Worm (Caenorhabditis elegans) whole organism, late embryonic: ENCODE measurements around the gene ddl-3.

Source experiments
- C08G9.2 ChIP-seq: sonication (generic microtip); optimal IDR thresholded peaks from 2 replicates; lab custom pipeline; 2016; ENCODE audit warnings: mild to moderate bottlenecking, missing genetic modification characterization, moderate library complexity, missing compliant biosample characterization
- F13H6.1 ChIP-seq: sonication (generic microtip); optimal IDR thresholded peaks from 2 replicates; lab custom pipeline; 2016; ENCODE audit warnings: missing genetic modification characterization, missing compliant biosample characterization
- K02D7.2 ChIP-seq: sonication (generic microtip); optimal IDR thresholded peaks from 2 replicates; lab custom pipeline; 2017; ENCODE audit warnings: mild to moderate bottlenecking, missing genetic modification characterization, missing compliant biosample characterization
- K09A11.1 ChIP-seq: sonication (generic microtip); optimal IDR thresholded peaks from 2 replicates; lab custom pipeline; 2017; ENCODE audit warnings: antibody characterized with exemption, mild to moderate bottlenecking, missing genetic modification characterization, missing compliant biosample characterization; ENCODE audit not compliant: insufficient read depth
- T23F11.4 ChIP-seq: fragments of 200-800 bp; sonication (Bioruptor generic); optimal IDR thresholded peaks from 2 replicates; lab custom pipeline; 2018; ENCODE audit warnings: mild to moderate bottlenecking, missing genetic modification characterization, missing compliant biosample characterization
- Y22D7AL.16 ChIP-seq: sonication (generic microtip); optimal IDR thresholded peaks from 2 replicates; lab custom pipeline; 2016; ENCODE audit warnings: missing genetic modification characterization, missing compliant biosample characterization
- ahr-1 ChIP-seq: sonication (generic microtip); optimal IDR thresholded peaks from 2 replicates; lab custom pipeline; 2016; ENCODE audit warnings: missing genetic modification characterization, missing compliant biosample characterization
- ceh-14 ChIP-seq: sonication (generic microtip); optimal IDR thresholded peaks from 2 replicates; lab custom pipeline; 2016; ENCODE audit warnings: missing genotype, missing genetic modification characterization, missing compliant biosample characterization
- ceh-19 ChIP-seq: fragments of 200-800 bp; sonication (Bioruptor generic); optimal IDR thresholded peaks from 2 replicates; lab custom pipeline; 2018; ENCODE audit warnings: mild to moderate bottlenecking, missing genetic modification characterization, missing compliant biosample characterization
- ceh-2 ChIP-seq: sonication (generic microtip); optimal IDR thresholded peaks from 2 replicates; lab custom pipeline; 2016; ENCODE audit warnings: missing genotype, missing genetic modification characterization, missing compliant biosample characterization
- ceh-24 ChIP-seq: sonication (generic microtip); optimal IDR thresholded peaks from 2 replicates; lab custom pipeline; 2016; ENCODE audit warnings: mild to moderate bottlenecking, missing genetic modification characterization, missing compliant biosample characterization
- ceh-30 ChIP-seq: fragments of 150-350 bp; optimal IDR thresholded peaks from 2 replicates; lab custom pipeline; 2014; ENCODE audit warnings: missing biosample characterization, missing genetic modification characterization
- ceh-34 ChIP-seq: sonication (generic microtip); optimal IDR thresholded peaks from 2 replicates; lab custom pipeline; 2016; ENCODE audit warnings: mild to moderate bottlenecking, missing genetic modification characterization, missing compliant biosample characterization
- ceh-45 ChIP-seq: fragments of 200-800 bp; sonication (Bioruptor generic); IDR thresholded peaks from 2 replicates; pipeline ENCODE4 v1.3.6; 2022; ENCODE audit warnings: missing genetic modification reagents, missing genetic modification characterization, missing compliant biosample characterization
- ceh-48 ChIP-seq: sonication (generic microtip); optimal IDR thresholded peaks from 2 replicates; lab custom pipeline; 2016; ENCODE audit warnings: missing genetic modification characterization, inconsistent platforms, missing compliant biosample characterization
- ceh-9 ChIP-seq: sonication (generic microtip); optimal IDR thresholded peaks from 2 replicates; lab custom pipeline; 2016; ENCODE audit warnings: mild to moderate bottlenecking, missing genetic modification characterization, inconsistent platforms, missing compliant biosample characterization
- che-1 ChIP-seq: sonication (generic microtip); optimal IDR thresholded peaks from 2 replicates; lab custom pipeline; 2016; ENCODE audit warnings: mild to moderate bottlenecking, missing genetic modification characterization, missing compliant biosample characterization
- elt-2 ChIP-seq: sonication (generic microtip); optimal IDR thresholded peaks from 2 replicates; lab custom pipeline; 2016; ENCODE audit warnings: missing genetic modification reagents, missing genetic modification characterization, missing compliant biosample characterization
- elt-4 ChIP-seq: sonication (generic microtip); optimal IDR thresholded peaks from 2 replicates; lab custom pipeline; 2016; ENCODE audit warnings: missing genetic modification characterization, missing compliant biosample characterization
- eyg-1 ChIP-seq: sonication (generic microtip); optimal IDR thresholded peaks from 2 replicates; lab custom pipeline; 2016; ENCODE audit warnings: missing genotype, missing genetic modification characterization, missing compliant biosample characterization
- gmeb-2 ChIP-seq: sonication (generic microtip); optimal IDR thresholded peaks from 2 replicates; lab custom pipeline; 2016; ENCODE audit warnings: missing genetic modification characterization, inconsistent platforms, missing compliant biosample characterization
- hlh-13 ChIP-seq: fragments of 200-800 bp; sonication (Bioruptor generic); optimal IDR thresholded peaks from 2 replicates; lab custom pipeline; 2018; ENCODE audit warnings: mild to moderate bottlenecking, missing genetic modification characterization, missing compliant biosample characterization
- hlh-15 ChIP-seq: sonication (generic microtip); optimal IDR thresholded peaks from 2 replicates; lab custom pipeline; 2016; ENCODE audit warnings: missing genetic modification characterization, missing compliant biosample characterization
- hlh-6 ChIP-seq: sonication (generic microtip); optimal IDR thresholded peaks from 2 replicates; lab custom pipeline; 2016; ENCODE audit warnings: missing genotype, missing genetic modification characterization, missing compliant biosample characterization
- hlh-8 ChIP-seq: sonication (generic microtip); optimal IDR thresholded peaks from 2 replicates; lab custom pipeline; 2016; ENCODE audit warnings: missing genotype, missing genetic modification characterization, missing compliant biosample characterization
- lim-6 ChIP-seq: sonication (generic microtip); optimal IDR thresholded peaks from 2 replicates; lab custom pipeline; 2016; ENCODE audit warnings: missing genetic modification characterization, missing compliant biosample characterization
- lin-11 ChIP-seq: fragments of 200-800 bp; sonication (Bioruptor generic); optimal IDR thresholded peaks from 2 replicates; lab custom pipeline; 2018; ENCODE audit warnings: mild to moderate bottlenecking, missing genetic modification characterization, missing compliant biosample characterization
- mec-3 ChIP-seq: sonication (generic microtip); optimal IDR thresholded peaks from 2 replicates; lab custom pipeline; 2016; ENCODE audit warnings: borderline replicate concordance, missing genetic modification characterization, missing compliant biosample characterization
- nfya-1 ChIP-seq: sonication (generic microtip); optimal IDR thresholded peaks from 2 replicates; lab custom pipeline; 2017; ENCODE audit warnings: missing genetic modification characterization, mild to moderate bottlenecking, missing compliant biosample characterization, antibody characterized with exemption, moderate library complexity
- nhr-11 ChIP-seq: fragments of 150-350 bp; optimal IDR thresholded peaks from 2 replicates; lab custom pipeline; 2014; ENCODE audit warnings: missing biosample characterization, missing genetic modification characterization
- odd-2 ChIP-seq: sonication (generic microtip); optimal IDR thresholded peaks from 2 replicates; lab custom pipeline; 2017; ENCODE audit warnings: antibody characterized with exemption, mild to moderate bottlenecking, missing genetic modification characterization, missing compliant biosample characterization
- pat-9 ChIP-seq: fragments of 200-800 bp; sonication (Bioruptor generic); optimal IDR thresholded peaks from 2 replicates; lab custom pipeline; 2018; ENCODE audit warnings: mild to moderate bottlenecking, missing genetic modification characterization, moderate library complexity, missing compliant biosample characterization
- pax-1 ChIP-seq: fragments of 150-350 bp; optimal IDR thresholded peaks from 2 replicates; lab custom pipeline; 2014; ENCODE audit warnings: missing biosample characterization, missing genetic modification characterization
- pha-2 ChIP-seq: sonication (generic microtip); optimal IDR thresholded peaks from 2 replicates; lab custom pipeline; 2017; ENCODE audit warnings: mild to moderate bottlenecking, missing genetic modification characterization, missing compliant biosample characterization
- pha-4 ChIP-seq: fragments of 150-350 bp; optimal IDR thresholded peaks from 2 replicates; lab custom pipeline; 2018; ENCODE audit warnings: missing biosample characterization, missing genetic modification reagents, missing genetic modification characterization
- pqm-1 ChIP-seq: sonication (generic microtip); optimal IDR thresholded peaks from 2 replicates; lab custom pipeline; 2016; ENCODE audit warnings: missing genetic modification characterization, missing compliant biosample characterization
- pros-1 ChIP-seq: fragments of 150-350 bp; optimal IDR thresholded peaks from 2 replicates; lab custom pipeline; 2014; ENCODE audit warnings: missing biosample characterization, missing genetic modification reagents, missing genetic modification characterization
- sdc-2 ChIP-seq: sonication (generic microtip); optimal IDR thresholded peaks from 2 replicates; lab custom pipeline; 2016; ENCODE audit warnings: missing genotype, missing genetic modification characterization, missing compliant biosample characterization
- sox-2 ChIP-seq: fragments of 200-800 bp; sonication (Bioruptor generic); IDR thresholded peaks from 2 replicates; pipeline ENCODE4 v1.3.6; 2022; ENCODE audit warnings: missing genetic modification reagents, missing genetic modification characterization, missing compliant biosample characterization
- sox-4 ChIP-seq: sonication (generic microtip); optimal IDR thresholded peaks from 2 replicates; lab custom pipeline; 2017; ENCODE audit warnings: mild to moderate bottlenecking, missing genetic modification characterization, inconsistent platforms, missing compliant biosample characterization
- syd-9 ChIP-seq: sonication (generic microtip); optimal IDR thresholded peaks from 2 replicates; lab custom pipeline; 2016; ENCODE audit warnings: mild to moderate bottlenecking, missing genetic modification characterization, moderate library complexity, missing compliant biosample characterization
- tbx-2 ChIP-seq: sonication (generic microtip); optimal IDR thresholded peaks from 2 replicates; lab custom pipeline; 2016; ENCODE audit warnings: missing genetic modification characterization, missing compliant biosample characterization
- tbx-7 ChIP-seq: sonication (generic microtip); optimal IDR thresholded peaks from 2 replicates; lab custom pipeline; 2016; ENCODE audit warnings: missing genotype, missing genetic modification characterization, missing compliant biosample characterization
- ttx-3 ChIP-seq: sonication (generic microtip); optimal IDR thresholded peaks from 2 replicates; lab custom pipeline; 2016; ENCODE audit warnings: missing genetic modification reagents, missing genetic modification characterization, missing compliant biosample characterization
- unc-3 ChIP-seq, 2 experiments: fragments of 200-800 bp in 1 of 2; sonication (Bioruptor generic) in 1 of 2; sonication (generic microtip) in 1 of 2; conservative IDR thresholded peaks in 1 of 2; optimal IDR thresholded peaks in 1 of 2; 2 replicates each; pipeline versions ENCODE4 v1.3.6 to Lab custom; 2016 to 2022; ENCODE audit warnings: missing compliant biosample characterization in 2 of 2, missing genetic modification characterization in 2 of 2, missing genetic modification reagents in 1 of 2
- unc-55 ChIP-seq: sonication (generic microtip); optimal IDR thresholded peaks from 2 replicates; lab custom pipeline; 2017; ENCODE audit warnings: missing biosample characterization, missing genetic modification reagents, missing genetic modification characterization
- zip-5 ChIP-seq: sonication (generic microtip); optimal IDR thresholded peaks from 2 replicates; lab custom pipeline; 2016; ENCODE audit warnings: missing genetic modification characterization, missing compliant biosample characterization
- ztf-16 ChIP-seq: sonication (generic microtip); optimal IDR thresholded peaks from 2 replicates; lab custom pipeline; 2017; ENCODE audit warnings: missing genetic modification characterization, missing compliant biosample characterization

ddl-3 gene

DNA sequence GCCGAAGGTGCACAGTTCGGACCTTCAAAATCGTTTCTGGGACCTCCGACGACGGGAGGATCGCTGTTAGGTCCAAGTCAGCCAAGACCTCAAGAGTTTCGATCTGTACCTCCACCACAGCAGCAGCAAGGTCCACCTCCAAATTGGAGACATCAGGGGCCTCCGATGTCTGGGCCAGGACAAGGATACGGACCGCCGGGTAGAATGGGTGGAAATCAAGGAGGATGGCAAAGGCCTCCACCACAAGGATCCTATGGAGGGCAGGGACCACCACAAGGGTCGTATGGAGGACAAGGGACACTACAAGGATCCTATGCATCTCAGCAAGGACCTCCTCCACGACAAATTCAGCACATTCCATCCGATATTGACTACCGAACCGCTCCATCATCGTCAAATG is 16.4 kb upstream of the ddl-3 start:
- no peak for TF ChIP-seq ceh-45
- TF ChIP-seq sdc-2: peak; percentile 8

DNA sequence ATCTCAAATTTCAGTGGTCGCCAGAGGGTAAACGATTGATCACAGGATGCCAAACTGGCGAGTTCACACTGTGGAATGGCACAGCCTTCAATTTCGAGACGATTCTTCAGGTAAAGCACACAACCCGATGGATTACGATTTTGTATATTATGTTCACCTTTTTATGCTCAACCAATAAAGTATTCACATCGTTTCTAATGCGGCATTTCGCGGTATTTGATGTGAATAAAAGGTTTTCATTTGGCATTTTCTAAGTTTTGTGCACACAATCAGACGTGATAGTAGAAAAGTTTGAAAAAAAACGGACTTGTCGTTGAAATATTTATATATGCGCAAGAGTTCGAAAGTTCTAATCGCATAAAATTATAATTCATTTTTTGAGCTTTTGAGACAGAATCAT is 14.8 kb upstream of the ddl-3 start:
- no peak for TF ChIP-seq hlh-15 (tag; lab: Kevin White, UChicago)
- no peak for TF ChIP-seq pros-1 (tag; lab: Kevin White, UChicago)
- TF ChIP-seq hlh-13 (GFP tag; lab: Kevin White, UChicago): no peak
- TF ChIP-seq ceh-34 (tag; lab: Kevin White, UChicago): no peak
- no peak for TF ChIP-seq che-1 (tag; lab: Kevin White, UChicago)
- TF ChIP-seq zip-5 (tag; lab: Kevin White, UChicago): no peak
- no peak for TF ChIP-seq nhr-11 (tag; lab: Kevin White, UChicago)
- TF ChIP-seq tbx-7: no peak
- TF ChIP-seq unc-3 (GFP tag; conservative IDR thresholded peaks at IDR 0.05; lab: Robert Waterston, UW): no peak
- TF ChIP-seq unc-3 (tag; optimal IDR thresholded peaks at IDR 0.05; lab: Kevin White, UChicago): no peak
- TF ChIP-seq unc-55 (GFP tag; lab: Kevin White, UChicago): no peak
- TF ChIP-seq, all 69 proteins: peak for 0

DNA sequence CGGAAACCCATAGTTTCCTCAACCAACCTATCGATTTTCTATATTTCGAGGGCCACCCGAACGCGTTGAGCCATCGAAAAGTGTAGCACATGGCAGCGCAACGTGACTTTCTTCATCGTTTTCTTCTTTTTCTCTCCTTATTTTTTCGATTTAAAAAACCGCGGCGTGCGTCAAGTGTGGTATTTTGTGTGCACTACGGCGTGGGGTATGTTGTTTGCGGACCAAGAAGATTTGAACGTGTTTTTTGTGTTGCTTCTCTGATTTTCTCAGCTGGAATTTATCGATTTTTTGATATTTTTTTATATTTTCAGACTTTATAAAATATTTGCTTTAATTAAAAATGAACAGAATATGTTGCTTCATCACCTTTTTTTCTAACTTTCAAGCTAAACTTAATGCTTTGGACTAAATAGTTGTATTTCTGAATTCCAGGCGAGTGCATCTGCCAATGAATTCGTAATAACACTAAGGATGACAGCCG is 13.7 kb upstream of the ddl-3 start, which contains the start of the genes agl-1 and pfs-2:
agl-1 (minus strand) TSS at position 178 of the 481 bp plus-strand sequence.
pfs-2 (plus strand) TSS at position 431 of the 481 bp plus-strand sequence.
- TF ChIP-seq sox-2 (GFP tag; lab: Robert Waterston, UW) (no peak), syd-9 (no peak), T23F11.4 (no peak), ahr-1 (tag; lab: Kevin White, UChicago) (no peak), hlh-6 (tag; lab: Kevin White, UChicago) (no peak), ceh-45 (no peak), mec-3 (tag; lab: Kevin White, UChicago) (no peak), C08G9.2 (tag; lab: Kevin White, UChicago) (peak; percentile 26), gmeb-2 (no peak), tbx-2 (no peak), lin-11 (tag; lab: Kevin White, UChicago) (no peak), hlh-8 (tag; lab: Kevin White, UChicago) (no peak), K02D7.2 (tag; lab: Kevin White, UChicago) (no peak), odd-2 (tag; lab: Kevin White, UChicago) (no peak), che-1 (tag; lab: Kevin White, UChicago) (no peak), K09A11.1 (tag; lab: Kevin White, UChicago) (no peak), pha-2 (no peak), pha-4 (tag; lab: Kevin White, UChicago) (no peak), Y22D7AL.16 (tag; lab: Kevin White, UChicago) (no peak), sox-4 (peak; percentile 43), pqm-1 (tag; lab: Kevin White, UChicago) (no peak), pat-9 (tag; lab: Kevin White, UChicago) (peak; percentile 11), ceh-19 (GFP tag; lab: Kevin White, UChicago) (no peak), ceh-30 (tag; lab: Kevin White, UChicago) (no peak), unc-55 (GFP tag; lab: Kevin White, UChicago) (no peak), ceh-2 (tag; lab: Kevin White, UChicago) (no peak), lim-6 (no peak), ceh-48 (tag; lab: Kevin White, UChicago) (peak; percentile 67), elt-4 (tag; lab: Kevin White, UChicago) (no peak), nfya-1 (tag; lab: Kevin White, UChicago) (peak; percentile 77), ceh-9 (tag; lab: Kevin White, UChicago) (no peak), ztf-16 (tag; lab: Kevin White, UChicago) (no peak), ttx-3 (peak; percentile 18), F13H6.1 (tag; lab: Kevin White, UChicago) (no peak), ceh-14 (tag; lab: Kevin White, UChicago) (peak; percentile 17), hlh-15 (tag; lab: Kevin White, UChicago) (no peak), ceh-24 (no peak), pax-1 (tag; lab: Kevin White, UChicago) (no peak), pros-1 (tag; lab: Kevin White, UChicago) (no peak), eyg-1 (tag; lab: Kevin White, UChicago) (no peak), elt-2 (tag; lab: Kevin White, UChicago) (peak; percentile 42)
